Worm (Caenorhabditis elegans) whole organism, L4/young adult: Measurements from ENCODE around the gene F13B12.1.

Experiments
- W03F9.2 ChIP-seq: fragments of 150-350 bp; optimal IDR thresholded peaks from 2 replicates; lab custom pipeline; 2014; ENCODE audit warnings: missing biosample characterization, missing genetic modification characterization
- dao-5 ChIP-seq: sonication (generic microtip); optimal IDR thresholded peaks from 2 replicates; lab custom pipeline; 2016; ENCODE audit warnings: missing genotype, missing genetic modification characterization, moderate library complexity, missing compliant biosample characterization
- him-1 ChIP-seq: sonication (generic microtip); optimal IDR thresholded peaks from 2 replicates; lab custom pipeline; 2016; ENCODE audit warnings: missing genotype, missing genetic modification reagents, missing genetic modification characterization, missing compliant biosample characterization

DNA sequence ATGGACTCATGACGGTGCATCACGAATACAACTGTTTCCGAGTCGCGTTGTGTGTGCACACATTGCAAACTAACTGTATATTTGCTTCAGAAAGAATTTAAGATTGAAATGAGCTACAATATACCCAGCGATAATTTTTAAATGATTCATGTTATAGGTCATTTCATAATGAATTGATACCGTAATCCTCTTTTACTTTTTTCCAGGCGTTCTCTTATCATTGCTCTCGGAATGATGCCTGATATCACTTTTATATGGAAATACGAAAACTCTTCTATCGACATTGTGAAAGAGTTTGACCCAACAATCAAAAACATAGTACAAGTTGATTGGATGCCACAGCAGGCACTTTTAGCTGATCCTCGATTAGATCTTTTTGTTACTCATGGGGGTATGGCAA lies 42.0 kb upstream of the F13B12.1 start:
- TF ChIP-seq him-1 (tag; lab: Kevin White, UChicago) (no peak), dao-5 (tag; lab: Kevin White, UChicago) (no peak), W03F9.2 (tag; lab: Kevin White, UChicago) (no peak)
